Worm (Caenorhabditis elegans) whole organism, L4 larva: ENCODE data around the gene T26H5.4.

Experiments used
- R02D3.7 ChIP-seq: fragments of 150-350 bp; sonication (generic microtip); optimal IDR thresholded peaks from 3 replicates; lab custom pipeline; 2014; ENCODE audit warnings: missing biosample characterization, missing genetic modification characterization
- ama-1 ChIP-seq: fragments of 150-350 bp; optimal IDR thresholded peaks from 2 replicates; lab custom pipeline; 2014; ENCODE audit warnings: inconsistent platforms, mixed read lengths
- ceh-82 ChIP-seq: sonication (generic microtip); optimal IDR thresholded peaks from 2 replicates; lab custom pipeline; 2017; ENCODE audit warnings: missing biosample characterization, missing genetic modification characterization
- daf-16 ChIP-seq, 3 experiments: sonication (generic microtip); optimal IDR thresholded peaks; 2 replicates each; lab custom pipeline; 2016 to 2017; ENCODE audit warnings: missing genetic modification characterization in 3 of 3, missing genetic modification reagents in 3 of 3, mild to moderate bottlenecking in 2 of 3, missing compliant biosample characterization in 2 of 3, missing biosample characterization in 1 of 3, moderate library complexity in 1 of 3
- dmd-8 ChIP-seq: fragments of 200-800 bp; sonication (Bioruptor generic); IDR thresholded peaks from 2 replicates; pipeline ENCODE4 v1.3.6; 2022; ENCODE audit warnings: missing genetic modification characterization, missing compliant biosample characterization
- jun-1 ChIP-seq: fragments of 150-350 bp; optimal IDR thresholded peaks from 2 replicates; lab custom pipeline; 2014; ENCODE audit warnings: missing biosample characterization, missing genetic modification reagents, missing genetic modification characterization
- lin-29 ChIP-seq: fragments of 200-800 bp; sonication (Bioruptor generic); IDR thresholded peaks from 2 replicates; pipeline ENCODE4 v1.3.6; 2022; ENCODE audit warnings: missing genetic modification reagents, missing genetic modification characterization, missing compliant biosample characterization
- mdl-1 ChIP-seq, 2 experiments: fragments of 150-350 bp in 1 of 2; sonication (generic microtip) in 1 of 2; optimal IDR thresholded peaks; 2 replicates each; lab custom pipeline; 2014 to 2017; ENCODE audit warnings: missing biosample characterization in 2 of 2, missing genetic modification characterization in 2 of 2
- nhr-10 ChIP-seq: fragments of 150-350 bp; optimal IDR thresholded peaks from 2 replicates; lab custom pipeline; 2014; ENCODE audit warnings: missing biosample characterization, missing genetic modification characterization
- nhr-11 ChIP-seq: fragments of 150-350 bp; optimal IDR thresholded peaks from 2 replicates; lab custom pipeline; 2014; ENCODE audit warnings: missing biosample characterization, missing genetic modification characterization
- set-16 ChIP-seq: fragments of 200-800 bp; sonication (Bioruptor generic); IDR thresholded peaks from 2 replicates; pipeline ENCODE4 v1.3.6; 2022; ENCODE audit warnings: missing genetic modification reagents, missing genetic modification characterization, missing compliant biosample characterization
- unc-130 ChIP-seq: sonication (generic microtip); optimal IDR thresholded peaks from 2 replicates; lab custom pipeline; 2016; ENCODE audit warnings: missing genetic modification reagents, missing genetic modification characterization, missing compliant biosample characterization
- unc-62 ChIP-seq, 3 experiments: fragments of 150-350 bp in 1 of 3; sonication (generic microtip); optimal IDR thresholded peaks in 2 of 3; peaks in 1 of 3; 1 replicate in 1 of 3; 2 replicates in 2 of 3; lab custom pipeline; 2014 to 2017; ENCODE audit warnings: missing biosample characterization in 3 of 3, missing genetic modification characterization in 3 of 3, missing genetic modification reagents in 3 of 3, missing genotype in 1 of 3
- vab-7 ChIP-seq: fragments of 200-800 bp; sonication (Bioruptor generic); IDR thresholded peaks from 2 replicates; pipeline ENCODE4 v1.3.6; 2022; ENCODE audit warnings: missing genetic modification reagents, missing genetic modification characterization, missing compliant biosample characterization

ce11 chrV:15417822-15418221 is 30.7 kb downstream of the T26H5.4 start, which contains the start of gene T06E6.10:
- no peak for TF ChIP-seq nhr-10 (tag; lab: Kevin White, UChicago)
- no peak for TF ChIP-seq ceh-82
- TF ChIP-seq mdl-1 (tag; optimal IDR thresholded peaks at IDR 0.05; lab: Kevin White, UChicago): no peak
- TF ChIP-seq dmd-8 (GFP tag; lab: Robert Waterston, UW): no peak
- TF ChIP-seq unc-130 (GFP tag; lab: Kevin White, UChicago): no peak
- TF ChIP-seq lin-29 (GFP tag; lab: Robert Waterston, UW): no peak
- TF ChIP-seq ama-1 (lab: Kevin White, UChicago): no peak
- no peak for TF ChIP-seq unc-62 (GFP tag; optimal IDR thresholded peaks at IDR 0.05 in 1 of 2; lab: Kevin White, UChicago)
- TF ChIP-seq unc-62 (tag; optimal IDR thresholded peaks at IDR 0.05; lab: Kevin White, UChicago): no peak
- TF ChIP-seq jun-1 (tag; lab: Kevin White, UChicago): no peak
- no peak for TF ChIP-seq nhr-11 (tag; lab: Kevin White, UChicago)
- TF ChIP-seq vab-7 (GFP tag; lab: Robert Waterston, UW): no peak
- TF ChIP-seq set-16 (GFP tag; lab: Robert Waterston, UW): no peak
- no peak for TF ChIP-seq daf-16 (GFP tag; optimal IDR thresholded peaks at IDR 0.05; lab: Kevin White, UChicago)
- no peak for TF ChIP-seq daf-16 (tag; optimal IDR thresholded peaks at IDR 0.05; lab: Kevin White, UChicago)
- TF ChIP-seq R02D3.7 (tag; lab: Kevin White, UChicago): no peak
